Fruit fly (Drosophila melanogaster) whole organism, embryonic: ENCODE data around the gene Fam92.

ENCODE experiments used
- Adf1 ChIP-seq: fragments of 200-800 bp; sonication (Bioruptor generic); IDR thresholded peaks from 2 replicates; pipeline ENCODE4 v1.3.6; 2022; ENCODE audit warnings: missing biosample characterization, missing genetic modification characterization
- Aef1 ChIP-seq: fragments of 200-800 bp; sonication (Bioruptor generic); IDR thresholded peaks from 3 replicates; pipeline ENCODE4 v1.3.6; 2022; ENCODE audit warnings: missing biosample characterization, missing genetic modification characterization
- Atf-2 ChIP-seq: fragments of 200-800 bp; sonication (Bioruptor generic); optimal IDR thresholded peaks from 2 replicates; lab custom pipeline; 2016; ENCODE audit warnings: missing biosample characterization, missing genetic modification characterization
- Atf6 ChIP-seq: fragments of 200-800 bp; sonication (Bioruptor generic); IDR thresholded peaks from 2 replicates; pipeline ENCODE4 v1.3.6; 2022; ENCODE audit warnings: missing biosample characterization, missing genetic modification characterization
- CG10654 ChIP-seq: fragments of 200-800 bp; sonication (Bioruptor generic); optimal IDR thresholded peaks from 2 replicates; lab custom pipeline; 2016; ENCODE audit warnings: missing biosample characterization, missing genetic modification characterization
- CG11456 ChIP-seq: fragments of 200-800 bp; sonication (Bioruptor generic); IDR thresholded peaks from 3 replicates; pipeline ENCODE4 v1.3.6; 2022; ENCODE audit warnings: missing biosample characterization, missing genetic modification characterization
- CG12071 ChIP-seq: fragments of 200-800 bp; sonication (Bioruptor generic); optimal IDR thresholded peaks from 3 replicates; lab custom pipeline; 2018; ENCODE audit warnings: missing biosample characterization, mild to moderate bottlenecking, missing genetic modification characterization
- CG12155 ChIP-seq: fragments of 200-800 bp; sonication (Bioruptor generic); optimal IDR thresholded peaks from 3 replicates; lab custom pipeline; 2016; ENCODE audit warnings: missing biosample characterization, missing genetic modification characterization
- CG16815 ChIP-seq: fragments of 200-800 bp; sonication (Bioruptor generic); optimal IDR thresholded peaks from 3 replicates; lab custom pipeline; 2017; ENCODE audit warnings: missing biosample characterization, mild to moderate bottlenecking, missing genetic modification characterization
- CG17802 ChIP-seq: fragments of 200-800 bp; sonication (Bioruptor generic); optimal IDR thresholded peaks from 2 replicates; lab custom pipeline; 2018; ENCODE audit warnings: missing biosample characterization, mild to moderate bottlenecking, missing genetic modification characterization, moderate library complexity
- CG17829 ChIP-seq: fragments of 200-800 bp; optimal IDR thresholded peaks from 2 replicates; lab custom pipeline; 2019; ENCODE audit warnings: missing biosample characterization, mild to moderate bottlenecking, missing genetic modification characterization, moderate library complexity
- CG18011 ChIP-seq: fragments of 200-800 bp; sonication (Bioruptor generic); optimal IDR thresholded peaks from 2 replicates; lab custom pipeline; 2017; ENCODE audit warnings: missing biosample characterization, missing genetic modification characterization, mild to moderate bottlenecking, moderate library complexity, missing genotype
- CG2116 ChIP-seq: fragments of 200-800 bp; sonication (Bioruptor generic); optimal IDR thresholded peaks from 3 replicates; lab custom pipeline; 2018; ENCODE audit warnings: missing biosample characterization, mild to moderate bottlenecking, missing genetic modification characterization
- CG2678 ChIP-seq: fragments of 200-800 bp; sonication (Bioruptor generic); optimal IDR thresholded peaks from 3 replicates; lab custom pipeline; 2019; ENCODE audit warnings: missing biosample characterization, mild to moderate bottlenecking, missing genetic modification characterization, moderate library complexity
- CG2712 ChIP-seq: fragments of 200-800 bp; optimal IDR thresholded peaks from 3 replicates; lab custom pipeline; 2019; ENCODE audit warnings: missing biosample characterization, mild to moderate bottlenecking, missing genetic modification characterization, moderate library complexity
- CG31224 ChIP-seq: fragments of 200-800 bp; sonication (Bioruptor generic); IDR thresholded peaks from 2 replicates; pipeline ENCODE4 v1.3.6; 2022; ENCODE audit warnings: missing biosample characterization, missing genetic modification characterization
- CG32532 ChIP-seq: fragments of 200-800 bp; sonication (Bioruptor generic); IDR thresholded peaks from 2 replicates; pipeline ENCODE4 v1.3.6; 2022; ENCODE audit warnings: missing biosample characterization, missing genetic modification characterization
- CG33213 ChIP-seq: fragments of 200-800 bp; sonication (Bioruptor generic); optimal IDR thresholded peaks from 3 replicates; lab custom pipeline; 2016; ENCODE audit warnings: missing biosample characterization, missing genetic modification characterization
- CG3726 ChIP-seq: fragments of 200-800 bp; sonication (Bioruptor generic); IDR thresholded peaks from 3 replicates; pipeline ENCODE4, ENCODE4 v1.3.6; 2022; ENCODE audit warnings: missing biosample characterization, missing genetic modification characterization
- CG43689 ChIP-seq: fragments of 200-800 bp; sonication (Bioruptor generic); IDR thresholded peaks from 2 replicates; pipeline ENCODE4 v1.3.6; 2022; ENCODE audit warnings: missing biosample characterization, missing genetic modification characterization
- CG4707 ChIP-seq: fragments of 200-800 bp; sonication (Bioruptor generic); optimal IDR thresholded peaks from 2 replicates; lab custom pipeline; 2018; ENCODE audit warnings: missing biosample characterization, mild to moderate bottlenecking, missing genetic modification characterization, moderate library complexity
- CG4820 ChIP-seq: fragments of 200-800 bp; sonication (Bioruptor generic); optimal IDR thresholded peaks from 3 replicates; lab custom pipeline; 2016; ENCODE audit warnings: missing biosample characterization, missing genetic modification characterization
- CG7786 ChIP-seq: fragments of 200-800 bp; sonication (Bioruptor generic); optimal IDR thresholded peaks from 2 replicates; lab custom pipeline; 2016; ENCODE audit warnings: missing biosample characterization, missing genetic modification characterization
- CG8089 ChIP-seq: fragments of 200-800 bp; sonication (Bioruptor generic); optimal IDR thresholded peaks from 3 replicates; lab custom pipeline; 2016; ENCODE audit warnings: missing biosample characterization, missing genetic modification characterization
- CG8478 ChIP-seq: fragments of >200 bp; optimal IDR thresholded peaks from 2 replicates; lab custom pipeline; 2018
- HLH3B ChIP-seq: fragments of 200-800 bp; sonication (Bioruptor generic); IDR thresholded peaks from 2 replicates; pipeline ENCODE4 v1.3.6; 2022; ENCODE audit warnings: missing biosample characterization, missing genetic modification characterization
- Hand ChIP-seq: fragments of 200-800 bp; sonication (Bioruptor generic); optimal IDR thresholded peaks from 2 replicates; lab custom pipeline; 2017; ENCODE audit warnings: mild to moderate bottlenecking, missing biosample characterization, missing genetic modification reagents, missing genetic modification characterization
- Lhr ChIP-seq: fragments of 200-800 bp; sonication (Bioruptor generic); optimal IDR thresholded peaks from 3 replicates; lab custom pipeline; 2017; ENCODE audit warnings: mild to moderate bottlenecking, missing biosample characterization, missing genetic modification reagents, missing genetic modification characterization
- Mrtf ChIP-seq: fragments of 200-800 bp; sonication (Bioruptor generic); IDR thresholded peaks from 3 replicates; pipeline ENCODE4 v1.3.6; 2022; ENCODE audit warnings: missing biosample characterization, missing genetic modification characterization
- Ptx1 ChIP-seq: fragments of 200-800 bp; sonication (Bioruptor generic); IDR thresholded peaks from 2 replicates; pipeline ENCODE4 v1.3.6; 2022; ENCODE audit warnings: missing biosample characterization, missing genetic modification characterization
- Sox102F ChIP-seq: fragments of 200-800 bp; sonication (Bioruptor generic); optimal IDR thresholded peaks from 2 replicates; lab custom pipeline; 2018; ENCODE audit warnings: missing biosample characterization, mild to moderate bottlenecking, missing genetic modification characterization, moderate library complexity
- Sry-β ChIP-seq: fragments of 200-800 bp; sonication (Bioruptor generic); optimal IDR thresholded peaks from 2 replicates; lab custom pipeline; 2018; ENCODE audit warnings: missing biosample characterization, mild to moderate bottlenecking, missing genetic modification characterization, moderate library complexity
- Ssrp ChIP-seq: fragments of 200-800 bp; sonication (Bioruptor generic); optimal IDR thresholded peaks from 2 replicates; lab custom pipeline; 2018; ENCODE audit warnings: missing biosample characterization, mild to moderate bottlenecking, missing genetic modification characterization, moderate library complexity
- aop ChIP-seq: fragments of 200-800 bp; sonication (Bioruptor generic); IDR thresholded peaks from 2 replicates; pipeline ENCODE4 v1.3.6; 2022; ENCODE audit warnings: missing biosample characterization, missing genetic modification characterization
- dati ChIP-seq: fragments of 200-800 bp; sonication (Bioruptor generic); IDR thresholded peaks from 2 replicates; pipeline ENCODE4 v1.3.6; 2022; ENCODE audit warnings: missing biosample characterization, missing genetic modification characterization
- gce ChIP-seq: fragments of 200-800 bp; sonication (Bioruptor generic); IDR thresholded peaks from 3 replicates; pipeline ENCODE4 v1.3.6; 2022; ENCODE audit warnings: missing biosample characterization, missing genetic modification characterization
- gt ChIP-seq: fragments of 200-800 bp; sonication (Bioruptor generic); IDR thresholded peaks from 2 replicates; pipeline ENCODE4 v1.3.6; 2022; ENCODE audit warnings: missing biosample characterization, missing genetic modification characterization
- insv ChIP-seq, 2 experiments: fragments of 200-800 bp; sonication (Bioruptor generic); optimal IDR thresholded peaks; 3 replicates each; lab custom pipeline; 2016 to 2018; ENCODE audit warnings: missing biosample characterization in 2 of 2, missing genetic modification characterization in 2 of 2
- kay ChIP-seq: fragments of 200-800 bp; sonication (Bioruptor generic); optimal IDR thresholded peaks from 2 replicates; lab custom pipeline; 2016; ENCODE audit warnings: missing biosample characterization, missing genetic modification characterization
- lilli ChIP-seq: fragments of 200-800 bp; sonication (Bioruptor generic); optimal IDR thresholded peaks from 3 replicates; lab custom pipeline; 2016; ENCODE audit warnings: missing biosample characterization, missing genetic modification characterization
- lmd ChIP-seq: fragments of 200-800 bp; sonication (Bioruptor generic); IDR thresholded peaks from 2 replicates; pipeline ENCODE4 v1.3.6; 2022; ENCODE audit warnings: missing biosample characterization, missing genetic modification characterization
- pb ChIP-seq: fragments of 200-800 bp; sonication (Bioruptor generic); optimal IDR thresholded peaks from 3 replicates; lab custom pipeline; 2016; ENCODE audit warnings: missing biosample characterization, missing genetic modification characterization
- pho ChIP-seq: fragments of 200-800 bp; sonication (Bioruptor generic); optimal IDR thresholded peaks from 2 replicates; lab custom pipeline; 2016; ENCODE audit warnings: missing biosample characterization, missing genetic modification characterization
- pita ChIP-seq: fragments of 200-800 bp; sonication (Bioruptor generic); optimal IDR thresholded peaks from 2 replicates; lab custom pipeline; 2017; ENCODE audit warnings: missing biosample characterization, mild to moderate bottlenecking, missing genetic modification characterization
- pnt ChIP-seq: fragments of 200-800 bp; sonication (Bioruptor generic); optimal IDR thresholded peaks from 3 replicates; lab custom pipeline; 2016; ENCODE audit warnings: missing biosample characterization, missing genetic modification characterization
- sens-2 ChIP-seq: fragments of 200-800 bp; sonication (Bioruptor generic); IDR thresholded peaks from 2 replicates; pipeline ENCODE4 v1.3.6; 2022; ENCODE audit warnings: missing biosample characterization, missing genetic modification characterization
- slou ChIP-seq: fragments of 200-800 bp; sonication (Bioruptor generic); optimal IDR thresholded peaks from 3 replicates; lab custom pipeline; 2016; ENCODE audit warnings: missing biosample characterization, missing genetic modification characterization
- slp2 ChIP-seq: fragments of 200-800 bp; sonication (Bioruptor generic); optimal IDR thresholded peaks from 2 replicates; lab custom pipeline; 2016; ENCODE audit warnings: missing biosample characterization, missing genetic modification characterization
- unc-4 ChIP-seq: fragments of 200-800 bp; sonication (Bioruptor generic); IDR thresholded peaks from 2 replicates; pipeline ENCODE4 v1.3.6; 2022; ENCODE audit warnings: missing biosample characterization, missing genetic modification characterization; ENCODE audit not compliant: partially characterized antibody
- vvl ChIP-seq: fragments of 200-800 bp; sonication (Bioruptor generic); IDR thresholded peaks from 2 replicates; pipeline ENCODE4 v1.3.6; 2022; ENCODE audit warnings: missing biosample characterization, missing genetic modification characterization
- wor ChIP-seq: fragments of 200-800 bp; sonication (Bioruptor generic); IDR thresholded peaks from 2 replicates; pipeline ENCODE4 v1.3.6; 2022; ENCODE audit warnings: missing biosample characterization, missing genetic modification characterization

The Fam92 gene

dm6 chr2L:12427487-12428101 is 2.9 kb downstream of the Fam92 start, which contains the start of the genes CG5446 and Trm1 (continued):
- TF ChIP-seq unc-4 (GFP tag; lab: Robert Waterston, UW) (peak; percentile 13; the same call in 1 of the 2 replicates), pita (GFP tag; lab: Kevin White, UChicago) (no peak), CG2678 (tag; lab: Kevin White, UChicago) (peak; percentile 86), CG10654 (GFP tag; lab: Kevin White, UChicago) (peak; percentile 66), CG8478 (lab: Kevin White, UChicago) (no peak), wor (GFP tag; lab: Robert Waterston, UW) (no peak), Ptx1 (GFP tag; lab: Robert Waterston, UW) (peak; percentile 63), CG4820 (GFP tag; lab: Kevin White, UChicago) (peak; percentile 48), CG17829 (tag; lab: Kevin White, UChicago) (peak; percentile 88), CG2712 (peak; percentile 87), CG43689 (no peak), Adf1 (GFP tag; lab: Robert Waterston, UW) (peak; percentile 36; the same call in 1 of the 2 replicates), CG12071 (GFP tag; lab: Kevin White, UChicago) (no peak), Atf-2 (GFP tag; lab: Kevin White, UChicago) (no peak), CG18011 (GFP tag; lab: Kevin White, UChicago) (no peak), sens-2 (GFP tag; lab: Robert Waterston, UW) (no peak), HLH3B (peak; percentile 55), Atf6 (no peak; the same call in 1 of the 2 replicates), CG8089 (GFP tag; lab: Kevin White, UChicago) (no peak), dati (GFP tag; lab: Robert Waterston, UW) (no peak), CG33213 (GFP tag; lab: Kevin White, UChicago) (no peak), Mrtf (GFP tag; lab: Robert Waterston, UW) (no peak), insv (GFP tag; optimal IDR thresholded peaks at IDR 0.05; lab: Kevin White, UChicago) (peak in 1 of 2 experiments; percentile 19), vvl (GFP tag; lab: Robert Waterston, UW) (peak; percentile 75; the same call in 1 of the 2 replicates), pb (GFP tag; lab: Kevin White, UChicago) (no peak), gt (GFP tag; lab: Robert Waterston, UW) (no peak), CG11456 (GFP tag; lab: Robert Waterston, UW) (0 out of 3 replicates have a peak, but pooled peaks have one; percentile 17), lilli (peak; percentile 47), CG31224 (0 out of 2 replicates have a peak, but pooled peaks have one; percentile 25), slp2 (GFP tag; lab: Kevin White, UChicago) (no peak), CG4707 (GFP tag; lab: Kevin White, UChicago) (no peak), CG32532 (GFP tag; lab: Robert Waterston, UW) (peak; percentile 51; the same call in 1 of the 2 replicates), CG2116 (GFP tag; lab: Kevin White, UChicago) (peak; percentile 56), CG3726 (no peak), Lhr (GFP tag; lab: Kevin White, UChicago) (no peak), slou (GFP tag; lab: Kevin White, UChicago) (no peak), Hand (GFP tag; lab: Kevin White, UChicago) (peak; percentile 18), CG7786 (GFP tag; lab: Kevin White, UChicago) (no peak), Sry-β (peak; percentile 86), pnt (GFP tag; lab: Kevin White, UChicago) (no peak), Aef1 (GFP tag; lab: Robert Waterston, UW) (peak; percentile 39; the same call in 1 of the 3 replicates), CG16815 (GFP tag; lab: Kevin White, UChicago) (peak; percentile 39), lmd (GFP tag; lab: Robert Waterston, UW) (peak; percentile 7; the same call in 1 of the 2 replicates), Sox102F (GFP tag; lab: Kevin White, UChicago) (peak; percentile 75), aop (GFP tag; lab: Robert Waterston, UW) (no peak), pho (GFP tag; lab: Kevin White, UChicago) (no peak), Ssrp (tag; lab: Kevin White, UChicago) (peak; percentile 69), CG17802 (tag; lab: Kevin White, UChicago) (no peak), gce (no peak), CG12155 (GFP tag; lab: Kevin White, UChicago) (peak; percentile 58), kay (peak; percentile 36)
